Fruit fly (Drosophila melanogaster) whole organism, pupa: ENCODE measurements around the gene anchor.

Source experiments
- CG17806 ChIP-seq: fragments of 200-800 bp; sonication (Bioruptor generic); optimal IDR thresholded peaks from 2 replicates; lab custom pipeline; 2018; ENCODE audit warnings: missing biosample characterization, mild to moderate bottlenecking, missing genetic modification characterization, moderate library complexity
- CG32121 ChIP-seq: fragments of 200-800 bp; sonication (Bioruptor generic); IDR thresholded peaks from 2 replicates; pipeline ENCODE4 v1.3.6; 2022; ENCODE audit warnings: missing biosample characterization, missing genetic modification characterization
- D1 ChIP-seq: fragments of 200-800 bp; sonication (Bioruptor generic); optimal IDR thresholded peaks from 2 replicates; lab custom pipeline; 2018; ENCODE audit warnings: missing biosample characterization, mild to moderate bottlenecking, missing genetic modification characterization, moderate library complexity
- EcR ChIP-seq: fragments of 200-800 bp; sonication (Bioruptor generic); optimal IDR thresholded peaks from 3 replicates; lab custom pipeline; 2019; ENCODE audit warnings: missing biosample characterization, missing genetic modification characterization, mild to moderate bottlenecking, moderate library complexity, missing genetic modification reagents
- Ets98B ChIP-seq: fragments of 200-800 bp; sonication (Bioruptor generic); IDR thresholded peaks from 2 replicates; pipeline ENCODE4 v1.3.6; 2022; ENCODE audit warnings: missing biosample characterization, missing genetic modification characterization
- Pif1A ChIP-seq: fragments of 200-800 bp; sonication (Bioruptor generic); optimal IDR thresholded peaks from 3 replicates; lab custom pipeline; 2016; ENCODE audit warnings: missing biosample characterization, missing genetic modification characterization
- fd96Ca ChIP-seq: fragments of 200-800 bp; sonication (Bioruptor generic); IDR thresholded peaks from 3 replicates; pipeline ENCODE4 v1.3.6; 2022; ENCODE audit warnings: missing biosample characterization, missing genetic modification characterization
- gl ChIP-seq: fragments of 200-800 bp; sonication (Bioruptor generic); optimal IDR thresholded peaks from 2 replicates; lab custom pipeline; 2018; ENCODE audit warnings: missing biosample characterization, mild to moderate bottlenecking, missing genetic modification characterization
- rn ChIP-seq: fragments of 200-800 bp; sonication (Bioruptor generic); IDR thresholded peaks from 2 replicates; pipeline ENCODE4 v1.3.6; 2022; ENCODE audit warnings: missing biosample characterization, missing genetic modification characterization

DNA sequence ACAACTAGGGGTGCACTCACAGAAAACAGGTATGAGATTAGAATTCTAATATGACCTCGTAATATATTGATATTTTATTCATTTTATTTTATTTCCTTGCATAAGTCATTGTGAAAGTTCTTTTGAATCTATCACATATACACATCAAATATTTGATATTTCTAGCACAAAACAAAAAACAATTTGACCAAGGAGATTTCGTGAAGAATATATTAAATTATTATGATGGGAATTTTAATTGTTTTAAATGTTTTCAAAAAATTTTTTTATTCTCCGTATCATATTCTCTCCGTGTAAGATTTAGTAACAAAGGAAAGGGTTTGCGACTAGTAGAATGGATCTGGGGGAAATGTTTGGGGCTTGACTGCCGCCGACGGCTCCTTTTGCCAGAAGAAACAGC, 43.2 kb upstream of the anchor start:
- no peak for TF ChIP-seq fd96Ca
- no peak; the same call in 1 of the 2 replicates for TF ChIP-seq rn (GFP tag; lab: Robert Waterston, UW)
- peak; percentile 99 for TF ChIP-seq CG17806
- peak; percentile 44 for TF ChIP-seq EcR (GFP tag; lab: Kevin White, UChicago)
- TF ChIP-seq Pif1A (GFP tag; lab: Kevin White, UChicago): peak; percentile 86
- peak; percentile 66 for TF ChIP-seq Ets98B
- TF ChIP-seq CG32121: peak; percentile 66
- peak; percentile 92 for TF ChIP-seq gl (tag; lab: Kevin White, UChicago)
- peak; percentile 99 for TF ChIP-seq D1
